Worm (Caenorhabditis elegans) whole organism, young adult: ENCODE measurements around the gene W08F4.3.

Source experiments
- ama-1 ChIP-seq, 3 experiments: fragments of 150-350 bp in 1 of 3; sonication (generic microtip) in 2 of 3; optimal IDR thresholded peaks; 2 replicates each; lab custom pipeline; 2014 to 2018; ENCODE audit warnings: missing biosample characterization in 2 of 3, missing genetic modification characterization in 2 of 3, missing genetic modification reagents in 2 of 3
- bed-1 ChIP-seq: fragments of 200-800 bp; sonication (Bioruptor generic); IDR thresholded peaks from 2 replicates; pipeline ENCODE4 v1.3.6; 2022; ENCODE audit warnings: missing genetic modification reagents, missing genetic modification characterization, missing compliant biosample characterization
- him-1 ChIP-seq: sonication (generic microtip); optimal IDR thresholded peaks from 2 replicates; lab custom pipeline; 2016; ENCODE audit warnings: missing genotype, missing genetic modification reagents, missing genetic modification characterization, missing compliant biosample characterization
- madf-6 ChIP-seq: fragments of 200-800 bp; sonication (Bioruptor generic); IDR thresholded peaks from 2 replicates; pipeline ENCODE4 v1.3.6; 2022; ENCODE audit warnings: missing genetic modification reagents, missing genetic modification characterization, missing compliant biosample characterization
- snpc-1.3 ChIP-seq: sonication (generic microtip); optimal IDR thresholded peaks from 2 replicates; lab custom pipeline; 2017; ENCODE audit warnings: missing genetic modification characterization, mild to moderate bottlenecking, missing compliant biosample characterization, antibody characterized with exemption, moderate library complexity, missing genotype, missing genetic modification reagents; ENCODE audit not compliant: insufficient read depth
- tlf-1 ChIP-seq: fragments of 200-800 bp; sonication (Bioruptor generic); optimal IDR thresholded peaks from 2 replicates; lab custom pipeline; 2018; ENCODE audit warnings: mild to moderate bottlenecking, missing genetic modification characterization, missing compliant biosample characterization

DNA sequence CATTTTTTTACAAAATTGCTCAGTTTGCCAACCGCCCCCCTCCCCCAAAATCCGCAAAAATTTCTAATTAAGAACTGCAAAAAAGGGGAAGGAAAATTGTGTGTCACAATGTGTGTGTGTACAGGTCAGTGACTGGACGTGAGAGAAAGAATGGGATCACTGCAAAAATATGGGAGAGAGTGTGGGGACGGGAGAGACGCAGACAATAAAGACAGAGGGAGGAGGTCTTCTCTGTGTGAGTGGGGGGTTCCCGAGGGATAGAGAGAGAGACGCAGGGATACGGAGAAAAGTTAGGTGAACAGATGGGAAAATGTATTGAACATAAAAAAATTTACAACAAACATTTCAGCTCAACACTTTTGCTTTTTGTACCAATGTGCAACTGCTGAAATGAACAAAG lies 45.5 kb downstream of the W08F4.3 start:
- TF ChIP-seq bed-1 (GFP tag; lab: Robert Waterston, UW) (no peak), madf-6 (no peak), ama-1 (optimal IDR thresholded peaks at IDR 0.05; lab: Kevin White, UChicago) (no peak), ama-1 (GFP tag; optimal IDR thresholded peaks at IDR 0.05; lab: Kevin White, UChicago) (no peak), tlf-1 (GFP tag; lab: Kevin White, UChicago) (no peak), snpc-1.3 (tag; lab: Kevin White, UChicago) (no peak), him-1 (tag; lab: Kevin White, UChicago) (no peak)
